Worm (Caenorhabditis elegans): ENCODE measurements around the gene oac-50.

- TF ChIP-seq nfya-1 (tag; optimal IDR thresholded peaks at IDR 0.05) (no peak), Y22D7AL.16 (tag; optimal IDR thresholded peaks at IDR 0.05) (no peak), fax-1 (tag; optimal IDR thresholded peaks at IDR 0.05) (no peak), sox-4 (tag; optimal IDR thresholded peaks at IDR 0.05) (no peak)
These were observed 8.3 kb downstream of the oac-50 start for ce11 chrV:9065001-9065400.
